Worm (Caenorhabditis elegans) whole organism, L3 larva: Measurements from ENCODE around the gene wago-4.

Experiments
- aly-2 ChIP-seq: fragments of 150-350 bp; optimal IDR thresholded peaks from 2 replicates; lab custom pipeline; 2014; ENCODE audit warnings: missing biosample characterization, missing genetic modification characterization
- ama-1 ChIP-seq: fragments of 150-350 bp; optimal IDR thresholded peaks from 2 replicates; lab custom pipeline; 2018
- ceh-28 ChIP-seq: fragments of 150-350 bp; optimal IDR thresholded peaks from 2 replicates; lab custom pipeline; 2014; ENCODE audit warnings: missing biosample characterization, missing genetic modification reagents, missing genetic modification characterization
- ceh-82 ChIP-seq: fragments of 150-350 bp; optimal IDR thresholded peaks from 2 replicates; lab custom pipeline; 2014; ENCODE audit warnings: missing biosample characterization, missing genetic modification characterization
- egl-5 ChIP-seq: fragments of 150-350 bp; optimal IDR thresholded peaks from 2 replicates; lab custom pipeline; 2017; ENCODE audit warnings: missing biosample characterization, missing genetic modification reagents, missing genetic modification characterization, inconsistent platforms
- elt-1 ChIP-seq: fragments of 150-350 bp; optimal IDR thresholded peaks from 2 replicates; lab custom pipeline; 2014; ENCODE audit warnings: missing biosample characterization, missing genetic modification characterization
- elt-2 ChIP-seq: sonication (generic microtip); optimal IDR thresholded peaks from 2 replicates; lab custom pipeline; 2016; ENCODE audit warnings: missing genetic modification reagents, mild to moderate bottlenecking, missing genetic modification characterization, missing compliant biosample characterization
- lin-39 ChIP-seq: fragments of 150-350 bp; optimal IDR thresholded peaks from 2 replicates; lab custom pipeline; 2018; ENCODE audit warnings: missing biosample characterization, missing genetic modification reagents, missing genetic modification characterization
- nhr-77 ChIP-seq: fragments of 150-350 bp; optimal IDR thresholded peaks from 2 replicates; lab custom pipeline; 2014; ENCODE audit warnings: missing biosample characterization, missing genetic modification characterization
- pqm-1 ChIP-seq: fragments of 150-350 bp; optimal IDR thresholded peaks from 2 replicates; lab custom pipeline; 2017; ENCODE audit warnings: missing biosample characterization, missing genetic modification characterization, inconsistent platforms
- unc-39 ChIP-seq: sonication (generic microtip); optimal IDR thresholded peaks from 4 replicates; lab custom pipeline; 2017; ENCODE audit warnings: missing biosample characterization, missing genetic modification characterization
- unc-62 ChIP-seq: fragments of 150-350 bp; sonication (generic microtip); optimal IDR thresholded peaks from 4 replicates; lab custom pipeline; 2014; ENCODE audit warnings: missing biosample characterization, missing genetic modification reagents, missing genetic modification characterization
- ztf-11 ChIP-seq: fragments of 150-350 bp; optimal IDR thresholded peaks from 2 replicates; lab custom pipeline; 2014; ENCODE audit warnings: missing biosample characterization, missing genetic modification characterization

- TF ChIP-seq elt-2 (tag; lab: Kevin White, UChicago) (no peak), pqm-1 (tag; lab: Kevin White, UChicago) (no peak), ceh-28 (no peak), ceh-82 (tag; lab: Kevin White, UChicago) (no peak), unc-62 (GFP tag; lab: Kevin White, UChicago) (no peak), unc-39 (no peak), egl-5 (no peak), aly-2 (tag; lab: Kevin White, UChicago) (no peak), nhr-77 (tag; lab: Kevin White, UChicago) (no peak), ama-1 (lab: Kevin White, UChicago) (no peak), lin-39 (tag; lab: Kevin White, UChicago) (no peak), elt-1 (no peak), ztf-11 (tag; lab: Kevin White, UChicago) (no peak)
These were observed 15.9 kb downstream of the wago-4 start, which contains the start of gene lips-9 for ce11 chrII:12935259-12935658.
